Fruit fly (Drosophila melanogaster) whole organism, embryonic: ENCODE data around the gene CG10254.

Source experiments
- CG10274 ChIP-seq: fragments of 200-800 bp; sonication (Bioruptor generic); optimal IDR thresholded peaks from 3 replicates; lab custom pipeline; 2017; ENCODE audit warnings: missing biosample characterization, mild to moderate bottlenecking, missing genetic modification characterization
- CG10979 ChIP-seq: fragments of 200-800 bp; sonication (Bioruptor generic); optimal IDR thresholded peaks from 2 replicates; lab custom pipeline; 2018; ENCODE audit warnings: missing biosample characterization, mild to moderate bottlenecking, missing genetic modification characterization, moderate library complexity
- CG11696 ChIP-seq: fragments of 200-800 bp; sonication (Bioruptor generic); IDR thresholded peaks from 2 replicates; pipeline ENCODE4 v1.3.6; 2022; ENCODE audit warnings: missing biosample characterization, missing genetic modification characterization
- CG13894 ChIP-seq: fragments of 200-800 bp; sonication (Bioruptor generic); optimal IDR thresholded peaks from 3 replicates; lab custom pipeline; 2018; ENCODE audit warnings: missing biosample characterization, mild to moderate bottlenecking, missing genetic modification characterization, moderate library complexity
- CG17361 ChIP-seq: fragments of 200-800 bp; sonication (Bioruptor generic); IDR thresholded peaks from 3 replicates; pipeline ENCODE4 v1.3.6; 2022; ENCODE audit warnings: missing biosample characterization, missing genetic modification characterization
- CG7963 ChIP-seq: fragments of 200-800 bp; sonication (Bioruptor generic); IDR thresholded peaks from 3 replicates; pipeline ENCODE4 v1.3.6; 2022; ENCODE audit warnings: missing biosample characterization, missing genetic modification characterization; ENCODE audit not compliant: partially characterized antibody
- Hr39 ChIP-seq: fragments of >200 bp; optimal IDR thresholded peaks from 2 replicates; lab custom pipeline; 2017
- Sox102F ChIP-seq: fragments of 200-800 bp; sonication (Bioruptor generic); optimal IDR thresholded peaks from 2 replicates; lab custom pipeline; 2018; ENCODE audit warnings: missing biosample characterization, mild to moderate bottlenecking, missing genetic modification characterization, moderate library complexity
- cas ChIP-seq: fragments of 200-800 bp; sonication (Bioruptor generic); IDR thresholded peaks from 2 replicates; pipeline ENCODE4 v1.3.6; 2022; ENCODE audit warnings: missing biosample characterization, missing genetic modification characterization
- ci ChIP-seq: fragments of 200-800 bp; sonication (Bioruptor generic); IDR thresholded peaks from 3 replicates; pipeline ENCODE4 v1.3.6; 2022; ENCODE audit warnings: missing biosample characterization, missing genetic modification characterization
- danr ChIP-seq: fragments of 200-800 bp; sonication (Bioruptor generic); IDR thresholded peaks from 2 replicates; pipeline ENCODE4 v1.3.6; 2022; ENCODE audit warnings: missing biosample characterization, missing genetic modification characterization
- so ChIP-seq: fragments of 200-800 bp; sonication (Bioruptor generic); IDR thresholded peaks from 3 replicates; pipeline ENCODE4 v1.3.6; 2022; ENCODE audit warnings: missing biosample characterization, missing genetic modification characterization

dm6 chr3R:23658948-23659347, 35.8 kb downstream of the CG10254 start:
- TF ChIP-seq Sox102F (GFP tag; lab: Kevin White, UChicago) (no peak), CG17361 (GFP tag; lab: Robert Waterston, UW) (no peak), CG11696 (GFP tag; lab: Robert Waterston, UW) (no peak), CG13894 (tag; lab: Kevin White, UChicago) (no peak), CG10979 (no peak), Hr39 (lab: Kevin White, UChicago) (no peak), ci (GFP tag; lab: Robert Waterston, UW) (no peak), danr (GFP tag; lab: Robert Waterston, UW) (no peak), CG10274 (GFP tag; lab: Kevin White, UChicago) (no peak), cas (GFP tag; lab: Robert Waterston, UW) (no peak), so (GFP tag; lab: Robert Waterston, UW) (no peak), CG7963 (GFP tag; lab: Robert Waterston, UW) (no peak)
